Worm (Caenorhabditis elegans) whole organism, young adult: Measurements from ENCODE around the gene C54D10.9.

Experiments
- F49E8.2 ChIP-seq: sonication (generic microtip); optimal IDR thresholded peaks from 3 replicates; lab custom pipeline; 2017; ENCODE audit warnings: missing genetic modification characterization, mild to moderate bottlenecking, missing compliant biosample characterization, antibody characterized with exemption, moderate library complexity; ENCODE audit not compliant: insufficient read depth
- F52B5.7 ChIP-seq: sonication (generic microtip); optimal IDR thresholded peaks from 2 replicates; lab custom pipeline; 2016; ENCODE audit warnings: mild to moderate bottlenecking, missing genetic modification characterization, missing compliant biosample characterization
- Y56A3A.18 ChIP-seq: fragments of 200-800 bp; sonication (Bioruptor generic); IDR thresholded peaks from 2 replicates; pipeline ENCODE4 v1.3.6; 2022; ENCODE audit warnings: missing genetic modification reagents, missing genetic modification characterization, missing compliant biosample characterization
- him-1 ChIP-seq: sonication (generic microtip); optimal IDR thresholded peaks from 2 replicates; lab custom pipeline; 2016; ENCODE audit warnings: missing genotype, missing genetic modification reagents, missing genetic modification characterization, missing compliant biosample characterization
- hlh-26 ChIP-seq: fragments of 200-800 bp; sonication (Bioruptor generic); conservative IDR thresholded peaks from 2 replicates; pipeline ENCODE4 v1.3.6; 2022; ENCODE audit warnings: missing genetic modification reagents, missing genetic modification characterization, missing compliant biosample characterization
- hsf-1 ChIP-seq: fragments of 200-800 bp; sonication (Bioruptor generic); IDR thresholded peaks from 2 replicates; pipeline ENCODE4 v1.3.6; 2022; ENCODE audit warnings: missing genetic modification reagents, missing genetic modification characterization, missing compliant biosample characterization
- nhr-90 ChIP-seq: sonication (generic microtip); optimal IDR thresholded peaks from 2 replicates; lab custom pipeline; 2016; ENCODE audit warnings: missing genotype, mild to moderate bottlenecking, missing genetic modification characterization, missing compliant biosample characterization
- tbp1 ChIP-seq: fragments of 200-800 bp; sonication (Bioruptor generic); optimal IDR thresholded peaks from 2 replicates; lab custom pipeline; 2018; ENCODE audit warnings: mild to moderate bottlenecking, missing genetic modification characterization, missing compliant biosample characterization

- TF ChIP-seq Y56A3A.18 (GFP tag; lab: Robert Waterston, UW) (no peak), him-1 (no peak), F52B5.7 (tag; lab: Kevin White, UChicago) (no peak), nhr-90 (tag; lab: Kevin White, UChicago) (no peak), hsf-1 (GFP tag; lab: Robert Waterston, UW) (no peak), F49E8.2 (tag; lab: Kevin White, UChicago) (no peak), tbp1 (GFP tag; lab: Kevin White, UChicago) (no peak), hlh-26 (GFP tag; lab: Robert Waterston, UW) (no peak)
These were observed 14.8 kb upstream of the C54D10.9 start, which contains the start of gene C54D10.13 for ce11 chrV:12432111-12432510.
